Fruit fly (Drosophila melanogaster): ENCODE data around the gene smg.
A peak's percentile ranks its signal among the peaks of the same experiment; 100 is the strongest.

smg gene

dm6 chr3L:8997686-8998239 is at the start of gene smg, which contains the start of gene CG5087:
Gene smg (minus strand): TSS chr3L:8997989.
Gene CG5087 (plus strand): TSS chr3L:8998184.
- peak; percentile 43 for TF ChIP-seq CG17801 (GFP tag; optimal IDR thresholded peaks at IDR 0.05; ENCODE audit: partially characterized antibody)

dm6 chr3L:9047062-9047461 is 49.3 kb upstream of the smg start, which contains the start of gene Argk2:
Gene Argk2 (plus strand): TSS chr3L:9047439.
- TF ChIP-seq CG17801 (GFP tag; optimal IDR thresholded peaks at IDR 0.05; ENCODE audit: partially characterized antibody), result no peak

- no peak for TF ChIP-seq CG17801 (GFP tag; optimal IDR thresholded peaks at IDR 0.05; ENCODE audit: partially characterized antibody)
Observed at dm6 chr3L:9046274-9046673, 48.5 kb upstream of the smg start.

- TF ChIP-seq CG17801 (GFP tag; optimal IDR thresholded peaks at IDR 0.05; ENCODE audit: partially characterized antibody), result no peak
Observed at dm6 chr3L:9045318-9045717, 47.5 kb upstream of the smg start.

dm6 chr3L:9044896-9045295 is 47.1 kb upstream of the smg start:
- no peak for TF ChIP-seq CG17801 (GFP tag; optimal IDR thresholded peaks at IDR 0.05; ENCODE audit: partially characterized antibody)

dm6 chr3L:9043648-9044047 is 45.9 kb upstream of the smg start:
- no peak for TF ChIP-seq CG17801 (GFP tag; optimal IDR thresholded peaks at IDR 0.05; ENCODE audit: partially characterized antibody)

- no peak for TF ChIP-seq CG17801 (GFP tag; optimal IDR thresholded peaks at IDR 0.05; ENCODE audit: partially characterized antibody)
Observed at dm6 chr3L:9042200-9042988, 44.6 kb upstream of the smg start.

dm6 chr3L:9041042-9041477 is 43.3 kb upstream of the smg start, which contains the start of gene Doc1:
Gene Doc1 (plus strand): TSS chr3L:9041375.
- TF ChIP-seq CG17801 (GFP tag; optimal IDR thresholded peaks at IDR 0.05; ENCODE audit: partially characterized antibody), result no peak

dm6 chr3L:9039189-9039588 is 41.4 kb upstream of the smg start:
- TF ChIP-seq CG17801 (GFP tag; optimal IDR thresholded peaks at IDR 0.05; ENCODE audit: partially characterized antibody), result no peak

- TF ChIP-seq CG17801 (GFP tag; optimal IDR thresholded peaks at IDR 0.05; ENCODE audit: partially characterized antibody), result no peak
Observed at dm6 chr3L:9037608-9038007, 39.8 kb upstream of the smg start.

dm6 chr3L:9033999-9034626 is 36.3 kb upstream of the smg start:
- TF ChIP-seq CG17801 (GFP tag; optimal IDR thresholded peaks at IDR 0.05; ENCODE audit: partially characterized antibody), result no peak

dm6 chr3L:9033537-9033936 is 35.7 kb upstream of the smg start:
- no peak for TF ChIP-seq CG17801 (GFP tag; optimal IDR thresholded peaks at IDR 0.05; ENCODE audit: partially characterized antibody)

dm6 chr3L:9032871-9033270 is 35.1 kb upstream of the smg start:
- TF ChIP-seq CG17801 (GFP tag; optimal IDR thresholded peaks at IDR 0.05; ENCODE audit: partially characterized antibody), result no peak

- no peak for TF ChIP-seq CG17801 (GFP tag; optimal IDR thresholded peaks at IDR 0.05; ENCODE audit: partially characterized antibody)
Observed at dm6 chr3L:9029183-9029789, 31.5 kb upstream of the smg start.

- no peak for TF ChIP-seq CG17801 (GFP tag; optimal IDR thresholded peaks at IDR 0.05; ENCODE audit: partially characterized antibody)
Observed at dm6 chr3L:9028057-9028456, 30.3 kb upstream of the smg start.
